Worm (Caenorhabditis elegans) whole organism, L4/young adult: ENCODE data around the gene F59B10.2.

Experiments
- W03F9.2 ChIP-seq: fragments of 150-350 bp; optimal IDR thresholded peaks from 2 replicates; lab custom pipeline; 2014; ENCODE audit warnings: missing biosample characterization, missing genetic modification characterization
- dao-5 ChIP-seq: sonication (generic microtip); optimal IDR thresholded peaks from 2 replicates; lab custom pipeline; 2016; ENCODE audit warnings: missing genotype, missing genetic modification characterization, moderate library complexity, missing compliant biosample characterization
- him-1 ChIP-seq: sonication (generic microtip); optimal IDR thresholded peaks from 2 replicates; lab custom pipeline; 2016; ENCODE audit warnings: missing genotype, missing genetic modification reagents, missing genetic modification characterization, missing compliant biosample characterization

Gene F59B10.2

ce11 chrII:10548778-10549671, 39.4 kb upstream of the F59B10.2 start:
- TF ChIP-seq dao-5 (tag; lab: Kevin White, UChicago) (no peak), W03F9.2 (tag; lab: Kevin White, UChicago) (peak; percentile 58), him-1 (tag; lab: Kevin White, UChicago) (peak; percentile 80)

- TF ChIP-seq him-1 (tag; lab: Kevin White, UChicago) (no peak), W03F9.2 (tag; lab: Kevin White, UChicago) (no peak), dao-5 (tag; lab: Kevin White, UChicago) (no peak)
Measured at ce11 chrII:10547803-10548693, 38.4 kb upstream of the F59B10.2 start.

- TF ChIP-seq W03F9.2 (tag; lab: Kevin White, UChicago) (no peak), him-1 (tag; lab: Kevin White, UChicago) (no peak), dao-5 (tag; lab: Kevin White, UChicago) (no peak)
Measured at ce11 chrII:10547311-10547710, 37.7 kb upstream of the F59B10.2 start.

ce11 chrII:10546784-10547087, 37.1 kb upstream of the F59B10.2 start:
- no peak for TF ChIP-seq him-1 (tag; lab: Kevin White, UChicago)
- TF ChIP-seq W03F9.2 (tag; lab: Kevin White, UChicago): no peak
- TF ChIP-seq dao-5 (tag; lab: Kevin White, UChicago): no peak

ce11 chrII:10545924-10546783, 36.5 kb upstream of the F59B10.2 start:
- TF ChIP-seq him-1 (tag; lab: Kevin White, UChicago) (no peak), dao-5 (tag; lab: Kevin White, UChicago) (no peak), W03F9.2 (tag; lab: Kevin White, UChicago) (no peak)

ce11 chrII:10545213-10545612, 35.6 kb upstream of the F59B10.2 start:
- no peak for TF ChIP-seq dao-5 (tag; lab: Kevin White, UChicago)

- no peak for TF ChIP-seq him-1 (tag; lab: Kevin White, UChicago)
- TF ChIP-seq W03F9.2 (tag; lab: Kevin White, UChicago): peak; percentile 8
Measured at ce11 chrII:10544374-10544908, 34.8 kb upstream of the F59B10.2 start.

ce11 chrII:10543457-10544137, 34.0 kb upstream of the F59B10.2 start:
- TF ChIP-seq W03F9.2 (tag; lab: Kevin White, UChicago) (no peak), dao-5 (tag; lab: Kevin White, UChicago) (no peak), him-1 (tag; lab: Kevin White, UChicago) (peak; percentile 24)

ce11 chrII:10542654-10543456, 33.2 kb upstream of the F59B10.2 start:
- TF ChIP-seq dao-5 (tag; lab: Kevin White, UChicago): no peak
- TF ChIP-seq him-1 (tag; lab: Kevin White, UChicago): no peak
- TF ChIP-seq W03F9.2 (tag; lab: Kevin White, UChicago): no peak

- TF ChIP-seq dao-5 (tag; lab: Kevin White, UChicago) (peak; percentile 62), W03F9.2 (tag; lab: Kevin White, UChicago) (peak; percentile 90), him-1 (tag; lab: Kevin White, UChicago) (peak; percentile 88)
Measured at ce11 chrII:10541923-10542486, 32.4 kb upstream of the F59B10.2 start, which contains the start of gene pro-1. pro-1 (minus strand) TSS chrII:10541996.

ce11 chrII:10539232-10539631, 29.6 kb upstream of the F59B10.2 start, which contains the start of gene R166.3:
R166.3 (minus strand) TSS chrII:10539332.
- no peak for TF ChIP-seq dao-5 (tag; lab: Kevin White, UChicago)
- TF ChIP-seq him-1 (tag; lab: Kevin White, UChicago): no peak
- TF ChIP-seq W03F9.2 (tag; lab: Kevin White, UChicago): no peak
